Worm (Caenorhabditis elegans): ENCODE data around the gene che-11.

DNA sequence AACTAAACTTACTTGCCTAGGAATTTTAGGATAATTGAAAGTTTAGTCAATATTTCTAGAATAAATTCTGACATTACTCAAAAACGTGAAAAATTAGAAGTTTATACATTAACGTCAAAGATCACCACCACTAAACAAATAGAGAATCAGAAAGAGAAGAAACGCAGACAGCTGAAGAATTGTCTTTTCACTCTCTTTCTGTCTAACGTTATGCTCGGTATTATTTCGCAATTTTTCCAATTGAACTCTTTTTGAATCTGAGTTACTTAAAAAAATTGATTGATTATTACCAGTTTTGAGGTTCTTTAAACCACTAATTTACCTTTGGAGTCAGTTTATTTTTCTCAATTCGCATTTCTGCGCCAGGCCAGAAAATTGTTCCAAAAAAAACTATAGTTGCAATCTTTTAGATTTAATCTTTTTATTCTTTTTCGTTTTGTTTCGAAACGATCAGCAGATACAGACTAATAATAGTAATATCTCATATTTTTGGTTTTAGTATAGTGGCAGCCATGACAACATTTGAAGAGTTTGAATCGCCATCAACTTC is 49.6 kb downstream of the che-11 start, which contains the start of gene nhr-154:
- TF ChIP-seq ceh-48 (tag; optimal IDR thresholded peaks at IDR 0.05) (no peak), ama-1 (optimal IDR thresholded peaks at IDR 0.05) (no peak), ceh-9 (tag; optimal IDR thresholded peaks at IDR 0.05) (no peak), nfya-1 (tag; optimal IDR thresholded peaks at IDR 0.05) (no peak)

All from whole organism, late embryonic.